Fruit fly (Drosophila melanogaster) whole organism, embryonic: ENCODE results near the gene Nepl9.

Experiments used
- CG6272 ChIP-seq: fragments of 200-800 bp; sonication (Bioruptor generic); IDR thresholded peaks from 2 replicates; pipeline ENCODE4 v1.3.6; 2022; ENCODE audit warnings: missing biosample characterization, missing genetic modification characterization
- h ChIP-seq: fragments of >200 bp; optimal IDR thresholded peaks from 2 replicates; lab custom pipeline; 2017
- stwl ChIP-seq: fragments of 200-800 bp; sonication (Bioruptor generic); optimal IDR thresholded peaks from 3 replicates; lab custom pipeline; 2018; ENCODE audit warnings: missing biosample characterization, mild to moderate bottlenecking, missing genetic modification characterization, moderate library complexity

DNA sequence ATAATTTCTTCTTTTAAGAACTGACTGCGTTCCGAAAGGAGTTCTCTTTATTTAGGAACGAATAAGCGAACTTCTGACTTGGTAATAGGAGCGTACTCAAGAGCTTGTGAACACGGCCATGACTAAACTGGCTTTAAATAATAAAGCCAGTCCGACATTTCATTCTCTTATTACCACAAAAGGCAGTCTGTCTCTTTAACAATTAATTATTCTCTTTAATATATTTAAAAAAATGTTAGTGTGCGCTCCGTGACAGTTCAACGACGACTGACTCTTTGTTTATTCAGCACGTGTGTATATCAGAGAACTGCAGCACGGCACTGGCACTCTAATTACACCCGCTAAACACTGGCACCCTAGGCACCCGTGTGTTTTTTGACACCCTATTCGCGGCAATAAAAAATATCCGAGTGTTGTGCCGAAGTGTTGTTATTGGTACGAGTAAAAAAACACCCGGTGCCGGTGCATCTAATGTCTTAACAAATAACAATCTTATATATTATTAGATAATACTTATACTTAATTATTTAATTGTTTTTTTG is 21.5 kb upstream of the Nepl9 start, which contains the start of gene CG31809:
- TF ChIP-seq CG6272 (no peak), h (lab: Kevin White, UChicago) (no peak), stwl (tag; lab: Kevin White, UChicago) (no peak)
